Worm (Caenorhabditis elegans) whole organism, midembryonic: Measurements from ENCODE around the gene zig-3.
A peak's percentile ranks its signal among the peaks of the same experiment; 100 is the strongest.

Source experiments
- T22C8.4 ChIP-seq: fragments of 200-800 bp; sonication (Bioruptor generic); IDR thresholded peaks from 2 replicates; pipeline ENCODE4 v1.3.6; 2022; ENCODE audit warnings: missing genetic modification characterization, missing compliant biosample characterization
- cog-1 ChIP-seq: sonication (generic microtip); optimal IDR thresholded peaks from 2 replicates; lab custom pipeline; 2016; ENCODE audit warnings: missing genetic modification characterization, missing compliant biosample characterization
- flt-1 ChIP-seq: fragments of 200-800 bp; sonication (Bioruptor generic); IDR thresholded peaks from 2 replicates; pipeline ENCODE4 v1.3.6; 2022; ENCODE audit warnings: missing genetic modification characterization, missing compliant biosample characterization
- klf-2 ChIP-seq: fragments of 200-800 bp; sonication (Bioruptor generic); conservative IDR thresholded peaks from 2 replicates; pipeline ENCODE4 v1.3.6; 2022; ENCODE audit warnings: missing genetic modification reagents, missing genetic modification characterization, missing compliant biosample characterization
- med-1 ChIP-seq: sonication (generic microtip); optimal IDR thresholded peaks from 2 replicates; lab custom pipeline; 2017; ENCODE audit warnings: missing genetic modification characterization, mild to moderate bottlenecking, missing compliant biosample characterization, antibody characterized with exemption, missing genetic modification reagents; ENCODE audit not compliant: insufficient read depth
- ref-1 ChIP-seq: fragments of 200-800 bp; sonication (Bioruptor generic); conservative IDR thresholded peaks from 2 replicates; pipeline ENCODE4 v1.3.6; 2022; ENCODE audit warnings: missing genetic modification reagents, missing genetic modification characterization, missing compliant biosample characterization
- tab-1 ChIP-seq: fragments of 200-800 bp; sonication (Bioruptor generic); IDR thresholded peaks from 2 replicates; pipeline ENCODE4 v1.3.6; 2022; ENCODE audit warnings: missing genetic modification characterization, missing compliant biosample characterization
- ztf-23 ChIP-seq: fragments of 200-800 bp; sonication (Bioruptor generic); IDR thresholded peaks from 2 replicates; pipeline ENCODE4 v1.3.6; 2022; ENCODE audit warnings: missing genetic modification reagents, missing genetic modification characterization, missing compliant biosample characterization
- ztf-29 ChIP-seq: fragments of 200-800 bp; sonication (Bioruptor generic); IDR thresholded peaks from 2 replicates; pipeline ENCODE4 v1.3.6; 2022; ENCODE audit warnings: missing genetic modification reagents, missing genetic modification characterization, missing compliant biosample characterization

zig-3 gene

DNA sequence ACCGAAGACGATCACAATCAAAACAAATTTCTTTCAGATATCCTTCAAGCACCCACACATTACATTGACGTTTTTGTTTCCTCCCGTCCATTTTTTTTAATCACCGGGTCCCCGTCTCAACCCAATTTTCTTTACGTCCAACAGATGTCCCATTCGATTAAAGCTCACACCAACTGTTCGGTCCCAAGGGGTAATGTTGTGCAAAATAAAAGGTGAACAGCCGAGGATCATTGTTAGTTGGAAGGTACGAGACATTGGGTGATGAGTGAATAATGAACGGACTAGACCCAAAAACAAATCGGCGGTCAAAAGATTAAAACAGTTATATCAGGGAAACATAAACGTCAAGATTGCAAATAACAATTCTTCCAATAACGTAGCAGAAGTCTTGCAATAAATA lies 14.9 kb downstream of the zig-3 start:
- TF ChIP-seq tab-1 (no peak), flt-1 (GFP tag; lab: Robert Waterston, UW) (no peak), ref-1 (GFP tag; lab: Robert Waterston, UW) (no peak), cog-1 (tag; lab: Kevin White, UChicago) (no peak), ztf-29 (GFP tag; lab: Robert Waterston, UW) (no peak), ztf-23 (no peak), med-1 (GFP tag; lab: Kevin White, UChicago) (no peak), klf-2 (GFP tag; lab: Robert Waterston, UW) (no peak), T22C8.4 (no peak)

DNA sequence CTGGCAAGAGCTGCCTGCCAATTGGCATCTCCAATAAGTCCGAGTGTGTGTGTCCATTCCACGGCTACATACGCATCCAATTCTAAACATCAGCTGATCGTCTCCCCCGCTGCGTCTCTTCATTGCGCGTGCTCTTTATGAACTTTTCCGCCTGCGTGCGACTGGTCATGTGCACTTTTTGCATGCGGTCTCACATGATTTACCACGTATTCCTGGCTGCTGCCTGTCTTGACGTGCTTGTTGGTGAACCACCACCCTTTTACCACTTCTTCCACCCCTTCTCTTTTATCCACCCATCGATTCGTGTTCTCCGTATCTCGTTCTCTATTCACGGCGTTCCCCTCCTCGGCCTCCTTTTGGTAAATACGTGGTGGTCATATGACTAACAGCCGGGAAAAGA lies 21.0 kb downstream of the zig-3 start:
- TF ChIP-seq med-1 (GFP tag; lab: Kevin White, UChicago) (no peak), cog-1 (tag; lab: Kevin White, UChicago) (peak; percentile 77), ztf-23 (peak; percentile 45; the same call in 1 of the 2 replicates), T22C8.4 (peak; percentile 26; the same call in 1 of the 2 replicates), ztf-29 (GFP tag; lab: Robert Waterston, UW) (no peak), tab-1 (no peak), flt-1 (GFP tag; lab: Robert Waterston, UW) (0 out of 2 replicates have a peak, but pooled peaks have one; percentile 55)

- no peak for TF ChIP-seq ztf-23
- TF ChIP-seq flt-1 (GFP tag; lab: Robert Waterston, UW): no peak
- no peak for TF ChIP-seq T22C8.4
- TF ChIP-seq med-1 (GFP tag; lab: Kevin White, UChicago): no peak
- TF ChIP-seq klf-2 (GFP tag; lab: Robert Waterston, UW): no peak
- TF ChIP-seq tab-1: no peak
- TF ChIP-seq cog-1 (tag; lab: Kevin White, UChicago): no peak
- no peak for TF ChIP-seq ref-1 (GFP tag; lab: Robert Waterston, UW)
- no peak for TF ChIP-seq ztf-29 (GFP tag; lab: Robert Waterston, UW)
These were observed 21.9 kb downstream of the zig-3 start for ce11 chrX:7952226-7953062.

DNA sequence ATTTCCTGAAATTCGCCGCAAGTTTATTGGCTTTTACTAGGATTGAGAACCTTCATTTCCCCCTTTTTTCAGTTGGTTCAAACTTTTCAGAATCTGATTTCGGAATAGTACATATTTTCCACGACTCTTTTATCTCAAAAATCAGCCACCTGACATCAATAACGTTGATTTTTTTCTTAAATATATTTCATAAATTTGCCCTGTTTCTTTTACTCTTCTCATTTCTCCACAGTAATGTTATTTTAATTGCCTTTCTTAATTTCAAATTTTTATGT lies 22.4 kb downstream of the zig-3 start:
- no peak for TF ChIP-seq tab-1
- no peak for TF ChIP-seq cog-1 (tag; lab: Kevin White, UChicago)
- no peak for TF ChIP-seq flt-1 (GFP tag; lab: Robert Waterston, UW)
- TF ChIP-seq ztf-23: no peak
- TF ChIP-seq klf-2 (GFP tag; lab: Robert Waterston, UW): no peak

DNA sequence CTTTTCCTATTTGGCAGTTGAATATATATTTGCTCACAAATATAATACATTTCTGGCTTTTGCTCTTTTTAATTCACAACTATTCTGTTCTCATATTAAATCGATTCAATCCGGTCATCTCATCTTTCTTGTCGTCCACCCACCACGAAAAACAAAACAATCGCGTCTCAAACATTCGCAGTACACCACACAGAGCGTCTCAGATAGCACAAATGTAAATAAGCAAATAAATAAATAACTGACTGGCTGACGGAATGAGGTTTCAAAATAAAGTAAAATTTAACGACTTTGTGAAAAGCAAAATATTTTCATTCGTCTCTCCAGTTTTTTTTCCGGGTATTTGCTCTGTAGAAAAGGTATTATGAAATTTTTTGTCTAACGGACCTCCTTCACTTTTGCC lies 23.1 kb downstream of the zig-3 start:
- TF ChIP-seq cog-1 (tag; lab: Kevin White, UChicago) (no peak), ztf-29 (GFP tag; lab: Robert Waterston, UW) (no peak), tab-1 (no peak), flt-1 (GFP tag; lab: Robert Waterston, UW) (no peak), med-1 (GFP tag; lab: Kevin White, UChicago) (no peak), ztf-23 (no peak), klf-2 (GFP tag; lab: Robert Waterston, UW) (no peak), ref-1 (GFP tag; lab: Robert Waterston, UW) (no peak), T22C8.4 (no peak)

- TF ChIP-seq cog-1 (tag; lab: Kevin White, UChicago) (no peak), T22C8.4 (no peak), ref-1 (GFP tag; lab: Robert Waterston, UW) (no peak), ztf-29 (GFP tag; lab: Robert Waterston, UW) (no peak)
These were observed 23.8 kb downstream of the zig-3 start, which contains the start of gene dct-1 for ce11 chrX:7954328-7954727. Gene dct-1, plus strand, starts transcription at chrX:7954354.

DNA sequence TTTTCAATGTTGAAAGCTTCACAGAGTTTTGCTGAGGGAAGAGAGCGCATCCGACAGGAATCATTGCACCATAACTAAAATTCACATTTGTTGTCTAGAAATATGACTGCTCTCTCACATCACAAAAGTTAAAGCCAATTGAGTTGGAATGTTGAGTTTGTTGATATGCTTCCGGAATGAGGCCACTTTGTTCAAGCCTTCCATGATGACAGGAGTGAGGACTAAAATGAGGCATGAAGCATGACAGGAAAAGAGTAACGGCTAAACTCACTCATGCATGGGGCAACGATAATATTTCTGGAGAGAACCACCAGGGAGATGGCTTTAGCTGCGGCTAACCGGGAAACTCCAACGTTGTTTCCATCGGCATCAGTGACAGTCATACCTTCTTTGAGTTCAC lies 25.9 kb downstream of the zig-3 start:
- TF ChIP-seq T22C8.4 (no peak), ztf-29 (GFP tag; lab: Robert Waterston, UW) (no peak), cog-1 (tag; lab: Kevin White, UChicago) (no peak), ref-1 (GFP tag; lab: Robert Waterston, UW) (no peak), med-1 (GFP tag; lab: Kevin White, UChicago) (no peak), ztf-23 (no peak), flt-1 (GFP tag; lab: Robert Waterston, UW) (no peak), tab-1 (no peak)

DNA sequence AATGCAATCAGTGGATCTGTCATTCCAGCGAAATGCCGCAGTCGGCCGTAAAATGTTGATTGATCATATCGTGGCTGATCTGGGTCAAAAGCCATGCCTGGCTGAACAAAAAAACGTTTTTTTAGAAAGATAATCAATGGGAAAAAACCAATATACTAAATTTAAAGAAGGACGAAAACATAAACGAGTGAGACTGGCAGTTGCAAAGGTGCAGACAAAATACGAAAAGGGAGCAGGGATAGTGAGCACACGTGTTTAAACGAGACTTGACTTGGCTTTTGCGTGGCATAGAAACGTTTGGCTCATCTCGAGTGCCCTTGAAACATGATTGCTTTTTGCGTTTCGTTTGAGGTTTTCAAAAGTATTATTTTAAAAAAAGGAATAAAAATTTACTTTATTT lies 27.7 kb downstream of the zig-3 start, which contains the start of gene sfxn-2:
sfxn-2 (minus strand) TSS at position 101 of the 400 bp plus-strand sequence.
- TF ChIP-seq flt-1 (GFP tag; lab: Robert Waterston, UW) (no peak), cog-1 (tag; lab: Kevin White, UChicago) (no peak), ztf-23 (no peak), ztf-29 (GFP tag; lab: Robert Waterston, UW) (no peak), tab-1 (no peak), T22C8.4 (no peak), klf-2 (GFP tag; lab: Robert Waterston, UW) (no peak), ref-1 (GFP tag; lab: Robert Waterston, UW) (no peak), med-1 (GFP tag; lab: Kevin White, UChicago) (no peak)

DNA sequence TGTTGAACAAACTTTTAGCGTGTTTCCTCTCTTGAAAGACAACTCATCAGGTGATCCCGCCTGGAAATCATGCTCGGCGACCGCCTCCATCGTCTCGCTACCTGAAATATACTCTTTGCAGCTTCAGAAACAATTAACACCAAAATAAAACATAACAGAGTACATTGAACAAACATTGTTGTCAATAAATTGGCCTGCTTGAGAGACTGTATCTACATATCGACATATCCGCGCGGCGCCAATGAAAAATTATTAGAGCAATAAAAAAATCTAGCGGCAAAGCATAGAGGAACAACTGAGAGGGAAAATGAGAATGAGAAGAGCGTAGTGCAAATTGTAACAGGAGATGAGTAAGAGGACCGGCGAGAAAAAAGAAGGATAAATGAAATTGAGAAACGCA lies 31.1 kb downstream of the zig-3 start, which contains the start of gene sem-5:
sem-5 (minus strand) TSS at position 101 of the 400 bp plus-strand sequence.
- no peak for TF ChIP-seq cog-1 (tag; lab: Kevin White, UChicago)
- no peak for TF ChIP-seq T22C8.4
- TF ChIP-seq med-1 (GFP tag; lab: Kevin White, UChicago): no peak
- no peak for TF ChIP-seq ztf-29 (GFP tag; lab: Robert Waterston, UW)
- TF ChIP-seq ref-1 (GFP tag; lab: Robert Waterston, UW): no peak
- no peak for TF ChIP-seq klf-2 (GFP tag; lab: Robert Waterston, UW)
- no peak for TF ChIP-seq tab-1
- TF ChIP-seq flt-1 (GFP tag; lab: Robert Waterston, UW): no peak
- TF ChIP-seq ztf-23: no peak
